Fruit fly (Drosophila melanogaster) Kc167 (cell line): ENCODE measurements around the gene CG12061.

ENCODE experiments used
- Myc ChIP-seq: fragments of >200 bp; optimal IDR thresholded peaks from 2 replicates; lab custom pipeline; 2017; ENCODE audit warnings: missing external identifiers
- Sin3A ChIP-seq: fragments of >200 bp; optimal IDR thresholded peaks from 2 replicates; lab custom pipeline; 2018; ENCODE audit warnings: missing external identifiers
- h ChIP-seq: fragments of >200 bp; optimal IDR thresholded peaks from 3 replicates; lab custom pipeline; 2018; ENCODE audit warnings: missing external identifiers
- insv ChIP-seq: fragments of >200 bp; optimal IDR thresholded peaks from 3 replicates; lab custom pipeline; 2018; ENCODE audit warnings: missing external identifiers
- psq ChIP-seq: fragments of >200 bp; optimal IDR thresholded peaks from 2 replicates; lab custom pipeline; 2017; ENCODE audit warnings: missing external identifiers
- ttk ChIP-seq: sonication (Bioruptor generic); optimal IDR thresholded peaks from 2 replicates; lab custom pipeline; 2017; ENCODE audit warnings: missing external identifiers

The CG12061 gene

DNA sequence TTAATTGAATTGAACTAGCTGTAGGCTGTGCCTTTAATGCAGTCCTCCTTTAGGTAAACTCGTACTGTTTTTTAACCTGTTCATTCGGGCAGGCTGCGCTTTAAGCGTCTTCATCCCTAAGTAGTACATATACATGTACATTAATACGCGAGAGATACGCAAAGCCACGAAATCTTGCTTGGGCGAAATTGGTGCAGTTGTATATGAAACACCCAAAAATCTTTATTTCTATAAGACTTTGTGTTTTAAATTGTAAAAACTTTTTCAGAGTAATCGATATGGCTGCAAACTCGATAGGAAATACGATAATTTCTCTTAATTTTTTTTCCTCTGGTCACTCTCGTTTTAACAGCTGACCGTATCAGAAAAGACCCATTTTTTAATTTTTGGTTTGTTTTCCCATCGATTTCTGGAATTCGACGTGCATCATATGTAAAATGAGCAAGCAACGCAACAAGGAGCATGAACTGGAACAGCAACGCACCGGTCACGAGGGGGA, 46.6 kb downstream of the CG12061 start, which contains the start of the genes CG17163 and CG17168:
CG17163 (minus strand) TSS at position 303 of the 499 bp plus-strand sequence.
CG17168 (plus strand) TSS at position 332 of the 499 bp plus-strand sequence.
- no peak for TF ChIP-seq h (lab: Kevin White, UChicago)
- TF ChIP-seq insv (lab: Kevin White, UChicago), result no peak
- TF ChIP-seq ttk (lab: Kevin White, UChicago), result no peak
- no peak for TF ChIP-seq Myc (lab: Kevin White, UChicago)
- no peak for TF ChIP-seq psq (lab: Kevin White, UChicago)
- TF ChIP-seq Sin3A (lab: Kevin White, UChicago), result no peak

DNA sequence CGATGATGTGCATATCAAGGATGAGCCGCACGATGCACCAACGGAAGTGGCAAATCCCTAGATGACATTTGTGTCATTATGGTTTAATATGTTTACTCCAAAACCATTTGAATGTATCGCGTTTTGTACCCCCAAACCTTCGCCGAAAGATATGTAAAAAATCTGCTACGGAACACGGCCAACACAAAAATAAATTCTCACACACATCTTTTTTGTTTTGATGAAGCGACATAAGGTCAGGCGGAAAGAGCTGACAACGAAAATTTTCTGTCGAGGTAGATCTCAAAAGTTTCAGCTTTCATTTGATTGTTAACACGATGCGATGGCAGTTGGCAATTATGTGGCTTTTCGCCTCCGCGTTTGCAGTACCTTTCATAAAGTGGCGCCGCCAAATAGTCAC, 48.5 kb downstream of the CG12061 start, which contains the start of gene CG17169:
CG17169 (plus strand) TSS at position 301 of the 400 bp plus-strand sequence.
- TF ChIP-seq Sin3A (lab: Kevin White, UChicago) (no peak), Myc (lab: Kevin White, UChicago) (no peak), insv (lab: Kevin White, UChicago) (no peak), ttk (lab: Kevin White, UChicago) (no peak), h (lab: Kevin White, UChicago) (no peak), psq (lab: Kevin White, UChicago) (no peak)

DNA sequence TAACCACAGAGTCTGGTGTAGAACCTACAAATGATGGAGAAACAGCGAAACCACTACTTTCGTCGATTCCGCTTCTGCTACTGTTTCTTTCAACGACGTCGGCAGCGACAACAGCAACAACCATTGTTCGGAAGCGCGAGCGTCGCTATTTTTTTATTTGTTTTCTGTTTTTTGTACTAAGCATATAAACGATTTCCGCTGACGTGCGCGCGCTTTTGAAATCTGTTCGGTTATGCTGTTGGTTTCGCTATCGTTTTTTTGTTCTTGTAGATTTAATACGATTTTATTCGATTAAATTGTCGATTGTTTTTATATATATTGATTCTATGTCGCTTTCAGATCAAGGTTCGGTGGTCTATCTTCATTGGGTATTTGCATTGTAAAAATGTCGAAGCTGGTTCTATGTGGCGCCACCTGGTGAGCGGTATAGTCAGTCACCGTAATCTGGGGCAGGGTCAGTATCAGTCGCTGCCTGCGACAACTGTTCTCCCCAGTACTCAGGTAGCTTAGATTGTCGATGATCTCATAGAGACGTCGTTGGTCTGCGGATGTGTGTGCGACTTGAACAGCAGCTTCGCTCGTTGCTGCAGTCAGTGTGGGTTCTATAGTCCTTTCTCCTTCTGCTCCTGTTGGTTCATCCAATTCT, 53.3 kb downstream of the CG12061 start:
- TF ChIP-seq Myc (lab: Kevin White, UChicago) (no peak), Sin3A (lab: Kevin White, UChicago) (no peak), psq (lab: Kevin White, UChicago) (no peak), h (lab: Kevin White, UChicago) (no peak), insv (lab: Kevin White, UChicago) (no peak), ttk (lab: Kevin White, UChicago) (no peak)

DNA sequence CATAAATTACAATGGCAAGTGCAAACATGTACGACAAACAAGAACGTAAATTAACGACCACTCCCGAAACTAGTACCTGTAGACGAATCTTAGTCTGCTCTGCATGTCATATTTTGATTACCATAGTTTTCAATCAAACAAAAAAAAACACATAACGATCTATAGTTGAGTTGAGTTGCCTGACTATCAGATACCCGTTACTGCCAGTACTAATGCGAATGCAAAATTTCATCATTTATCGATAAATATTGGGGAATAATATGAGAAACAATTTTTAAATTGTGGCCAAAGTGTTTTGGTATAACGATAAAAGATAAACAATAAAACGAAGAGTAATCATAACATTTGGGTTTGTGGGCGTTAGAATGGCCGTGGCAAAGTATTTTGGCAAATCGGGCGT, 54.6 kb downstream of the CG12061 start:
- TF ChIP-seq h (lab: Kevin White, UChicago) (no peak), Sin3A (lab: Kevin White, UChicago) (no peak), insv (lab: Kevin White, UChicago) (no peak)

DNA sequence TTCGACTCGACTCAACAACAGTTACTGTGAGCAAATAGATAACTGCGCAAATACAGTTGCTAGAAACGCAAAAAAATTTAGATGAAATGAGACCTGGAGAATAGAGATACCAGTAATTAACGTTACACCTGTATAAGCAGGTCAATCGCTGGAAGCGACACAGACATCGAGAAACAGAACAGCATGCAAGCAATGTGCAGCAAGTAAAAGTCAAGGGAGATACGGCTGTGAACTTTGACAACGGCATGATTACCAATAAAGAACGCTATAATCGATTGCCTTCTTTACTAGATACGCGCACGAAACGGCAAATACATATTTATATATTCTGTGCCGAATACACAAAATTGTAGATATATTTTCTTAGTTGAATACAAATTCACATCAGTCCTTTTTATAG, 55.4 kb downstream of the CG12061 start:
- TF ChIP-seq insv (lab: Kevin White, UChicago) (no peak), Myc (lab: Kevin White, UChicago) (no peak), ttk (lab: Kevin White, UChicago) (no peak), h (lab: Kevin White, UChicago) (no peak), Sin3A (lab: Kevin White, UChicago) (no peak)

DNA sequence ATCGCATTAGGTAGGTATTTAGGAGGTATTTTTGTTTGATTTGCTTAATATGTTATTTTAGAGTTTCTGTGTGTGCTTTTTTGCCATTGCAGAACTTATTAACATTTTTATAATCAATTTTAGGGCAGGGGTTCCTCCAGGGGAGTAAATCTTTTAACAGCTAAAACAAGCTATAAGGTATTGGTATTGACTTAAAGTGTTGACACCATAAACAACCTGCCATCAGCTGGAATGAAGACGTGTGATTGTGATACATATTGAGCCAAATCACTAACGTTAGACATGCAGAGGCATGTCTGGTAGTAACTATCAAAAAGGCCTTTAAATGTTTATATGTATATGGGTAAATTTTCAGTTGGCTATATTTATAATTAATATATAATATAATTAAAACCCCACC, 55.9 kb downstream of the CG12061 start:
- no peak for TF ChIP-seq Myc (lab: Kevin White, UChicago)
- no peak for TF ChIP-seq ttk (lab: Kevin White, UChicago)
- no peak for TF ChIP-seq psq (lab: Kevin White, UChicago)
- no peak for TF ChIP-seq insv (lab: Kevin White, UChicago)
- no peak for TF ChIP-seq Sin3A (lab: Kevin White, UChicago)
- no peak for TF ChIP-seq h (lab: Kevin White, UChicago)

DNA sequence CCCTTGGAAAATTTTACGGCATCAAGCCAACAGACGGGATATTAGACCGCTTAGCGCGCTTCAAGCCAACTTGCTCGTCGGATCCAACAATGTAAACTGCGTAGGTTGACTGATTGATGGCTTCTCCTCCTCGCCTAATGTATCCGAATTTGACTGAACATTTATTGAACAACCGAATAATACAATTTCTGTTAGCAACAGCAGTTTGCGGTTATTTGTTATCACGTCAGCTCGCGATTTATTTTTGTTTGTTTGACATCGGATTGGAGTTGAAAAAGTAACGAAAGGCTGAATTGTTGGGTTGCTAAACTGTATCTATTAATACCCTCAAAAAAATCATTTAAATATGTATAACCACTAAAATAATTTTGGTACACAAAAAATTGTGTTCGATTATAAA, 56.7 kb downstream of the CG12061 start, which contains the start of gene CG17159:
CG17159 (minus strand) TSS at position 101 of the 400 bp plus-strand sequence.
- TF ChIP-seq Myc (lab: Kevin White, UChicago) (no peak), h (lab: Kevin White, UChicago) (no peak), ttk (lab: Kevin White, UChicago) (no peak), Sin3A (lab: Kevin White, UChicago) (no peak), insv (lab: Kevin White, UChicago) (no peak), psq (lab: Kevin White, UChicago) (no peak)

DNA sequence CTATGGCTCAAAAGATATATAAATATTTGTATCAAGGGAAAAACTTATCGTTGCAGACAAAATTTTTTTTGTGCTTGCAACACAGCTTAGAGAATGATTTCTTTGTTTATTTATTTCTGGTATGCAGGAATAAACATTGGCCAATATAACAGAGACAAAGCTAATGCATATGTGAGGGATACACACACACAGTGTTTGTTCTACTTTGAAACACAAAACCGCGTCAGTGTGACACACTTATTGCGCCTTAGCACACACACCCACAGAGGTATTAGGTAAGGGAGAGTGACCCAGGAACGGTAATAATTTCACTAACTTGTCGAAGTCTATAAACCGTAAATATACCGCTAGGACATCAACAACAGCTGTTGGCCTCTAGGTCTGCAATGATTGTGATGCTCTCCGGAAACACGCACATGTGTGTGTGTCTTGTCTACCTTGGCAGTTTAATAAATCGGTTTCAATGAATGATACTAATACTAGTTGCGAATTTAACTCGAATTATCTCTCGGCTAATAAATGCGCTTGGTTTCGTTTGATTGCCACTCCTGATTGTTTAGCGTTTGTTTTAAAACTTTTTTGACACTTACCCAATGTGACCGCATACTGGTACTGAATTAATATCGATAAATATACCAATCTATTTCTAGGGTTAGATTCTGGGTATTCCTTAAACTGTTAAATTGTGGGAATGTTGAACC, 60.4 kb downstream of the CG12061 start, which contains the start of gene CG17162:
CG17162 (minus strand) TSS at position 619 of the 701 bp plus-strand sequence.
- no peak for TF ChIP-seq psq (lab: Kevin White, UChicago)
- TF ChIP-seq Sin3A (lab: Kevin White, UChicago), result no peak
- TF ChIP-seq h (lab: Kevin White, UChicago), result no peak
- no peak for TF ChIP-seq ttk (lab: Kevin White, UChicago)
- no peak for TF ChIP-seq Myc (lab: Kevin White, UChicago)
- no peak for TF ChIP-seq insv (lab: Kevin White, UChicago)

DNA sequence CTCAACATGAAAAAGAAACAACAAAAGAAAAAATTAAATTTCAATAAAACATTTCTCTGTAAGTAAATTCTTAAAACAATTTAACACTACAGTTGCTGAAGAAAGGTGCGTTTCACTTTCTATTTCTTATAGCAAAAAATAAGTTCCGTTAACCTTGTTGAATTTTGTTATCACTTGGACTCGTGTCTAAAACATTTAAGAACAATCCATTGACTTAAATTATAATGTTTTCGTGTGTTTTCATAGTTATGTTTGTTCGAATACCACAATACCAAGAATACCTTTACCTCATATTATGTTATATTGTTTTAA, 60.9 kb downstream of the CG12061 start:
- TF ChIP-seq Sin3A (lab: Kevin White, UChicago) (no peak), insv (lab: Kevin White, UChicago) (no peak), h (lab: Kevin White, UChicago) (no peak), psq (lab: Kevin White, UChicago) (no peak), ttk (lab: Kevin White, UChicago) (no peak), Myc (lab: Kevin White, UChicago) (no peak)

DNA sequence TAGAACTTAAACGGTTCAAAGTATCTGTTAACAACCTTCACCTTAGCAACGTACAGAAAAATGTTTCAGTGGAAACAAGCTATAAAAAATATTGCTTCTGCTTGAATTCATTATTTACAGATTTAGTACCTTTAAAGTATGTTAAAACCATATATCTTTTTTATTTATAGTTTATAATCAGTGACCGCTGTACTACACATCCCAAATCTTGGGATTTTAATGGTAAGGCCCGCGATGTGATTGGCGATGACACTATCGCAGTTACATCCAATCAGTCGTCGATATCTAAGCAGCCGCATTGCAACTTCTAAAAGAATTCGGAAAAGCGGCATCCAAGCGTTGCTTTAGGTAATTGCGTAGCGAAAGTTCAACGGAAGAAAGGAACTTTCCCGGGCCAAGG, 61.4 kb downstream of the CG12061 start:
- TF ChIP-seq h (lab: Kevin White, UChicago) (no peak), insv (lab: Kevin White, UChicago) (no peak), psq (lab: Kevin White, UChicago) (no peak), ttk (lab: Kevin White, UChicago) (no peak), Sin3A (lab: Kevin White, UChicago) (no peak), Myc (lab: Kevin White, UChicago) (no peak)
